Fruit fly (Drosophila melanogaster) whole organism, adult: ENCODE data around the gene CG44261.

Experiments used
- CG11617 ChIP-seq: fragments of 200-800 bp; sonication (Bioruptor generic); optimal IDR thresholded peaks from 2 replicates; lab custom pipeline; 2017; ENCODE audit warnings: mild to moderate bottlenecking, missing biosample characterization, missing genetic modification reagents, missing genetic modification characterization
- CG12768 ChIP-seq: fragments of 200-800 bp; sonication (Bioruptor generic); optimal IDR thresholded peaks from 2 replicates; lab custom pipeline; 2017; ENCODE audit warnings: missing biosample characterization, missing genetic modification characterization, mild to moderate bottlenecking, moderate library complexity, missing genetic modification reagents
- CG14711 ChIP-seq: fragments of 200-800 bp; sonication (Bioruptor generic); optimal IDR thresholded peaks from 2 replicates; lab custom pipeline; 2018; ENCODE audit warnings: missing biosample characterization, mild to moderate bottlenecking, missing genetic modification characterization, moderate library complexity
- CG1620 ChIP-seq: fragments of 200-800 bp; sonication (Bioruptor generic); optimal IDR thresholded peaks from 2 replicates; lab custom pipeline; 2016; ENCODE audit warnings: missing biosample characterization, missing genetic modification characterization
- CG33017 ChIP-seq: fragments of 200-800 bp; sonication (Bioruptor generic); optimal IDR thresholded peaks from 2 replicates; lab custom pipeline; 2018; ENCODE audit warnings: missing biosample characterization, mild to moderate bottlenecking, missing genetic modification characterization, moderate library complexity
- CG5204 ChIP-seq: fragments of 200-800 bp; sonication (Bioruptor generic); optimal IDR thresholded peaks from 2 replicates; lab custom pipeline; 2016; ENCODE audit warnings: missing biosample characterization, missing genetic modification characterization
- CG7045 ChIP-seq: fragments of 200-800 bp; sonication (Bioruptor generic); optimal IDR thresholded peaks from 2 replicates; lab custom pipeline; 2017; ENCODE audit warnings: missing biosample characterization, mild to moderate bottlenecking, missing genetic modification characterization
- CG7101 ChIP-seq: fragments of 200-800 bp; sonication (Bioruptor generic); optimal IDR thresholded peaks from 2 replicates; lab custom pipeline; 2018; ENCODE audit warnings: missing biosample characterization, mild to moderate bottlenecking, missing genetic modification characterization, moderate library complexity
- Clk ChIP-seq: fragments of 200-800 bp; sonication (Bioruptor generic); optimal IDR thresholded peaks from 2 replicates; lab custom pipeline; 2017; ENCODE audit warnings: missing biosample characterization, missing genetic modification characterization
- Crg-1 ChIP-seq: fragments of 200-800 bp; sonication (Bioruptor generic); optimal IDR thresholded peaks from 2 replicates; lab custom pipeline; 2016; ENCODE audit warnings: missing biosample characterization, missing genetic modification characterization
- Hr96 ChIP-seq: fragments of 200-800 bp; sonication (Bioruptor generic); optimal IDR thresholded peaks from 2 replicates; lab custom pipeline; 2016; ENCODE audit warnings: missing biosample characterization, missing genetic modification characterization
- Mnt ChIP-seq: fragments of 200-800 bp; sonication (Bioruptor generic); optimal IDR thresholded peaks from 2 replicates; lab custom pipeline; 2016; ENCODE audit warnings: missing biosample characterization, mild to moderate bottlenecking, missing genetic modification characterization
- bab1 ChIP-seq: fragments of 200-800 bp; sonication (Bioruptor generic); optimal IDR thresholded peaks from 3 replicates; lab custom pipeline; 2019; ENCODE audit warnings: missing biosample characterization, mild to moderate bottlenecking, missing genetic modification characterization, moderate library complexity
- cic ChIP-seq: fragments of 200-800 bp; sonication (Bioruptor generic); optimal IDR thresholded peaks from 2 replicates; lab custom pipeline; 2017; ENCODE audit warnings: missing biosample characterization, mild to moderate bottlenecking, missing genetic modification characterization, moderate library complexity
- cnc ChIP-seq, 2 experiments: fragments of >200 bp; optimal IDR thresholded peaks; 2 replicates each; lab custom pipeline; 2017
- kay ChIP-seq: fragments of 200-800 bp; sonication (Bioruptor generic); peaks from one replicate; lab custom pipeline; 2016; ENCODE audit warnings: missing biosample characterization, missing genetic modification characterization, borderline replicate concordance
- ovo ChIP-seq: fragments of 200-800 bp; sonication (Bioruptor generic); optimal IDR thresholded peaks from 2 replicates; lab custom pipeline; 2016; ENCODE audit warnings: missing biosample characterization, missing genetic modification characterization
- pad ChIP-seq: fragments of 200-800 bp; sonication (Bioruptor generic); optimal IDR thresholded peaks from 3 replicates; lab custom pipeline; 2017; ENCODE audit warnings: missing biosample characterization, missing genetic modification characterization, mild to moderate bottlenecking, moderate library complexity, missing genetic modification reagents
- tj ChIP-seq: fragments of 200-800 bp; sonication (Bioruptor generic); optimal IDR thresholded peaks from 3 replicates; lab custom pipeline; 2017; ENCODE audit warnings: missing biosample characterization, mild to moderate bottlenecking, missing genetic modification characterization, moderate library complexity
- toe ChIP-seq: fragments of 200-800 bp; sonication (Bioruptor generic); optimal IDR thresholded peaks from 2 replicates; lab custom pipeline; 2016; ENCODE audit warnings: missing biosample characterization, missing genetic modification characterization

The CG44261 gene

DNA sequence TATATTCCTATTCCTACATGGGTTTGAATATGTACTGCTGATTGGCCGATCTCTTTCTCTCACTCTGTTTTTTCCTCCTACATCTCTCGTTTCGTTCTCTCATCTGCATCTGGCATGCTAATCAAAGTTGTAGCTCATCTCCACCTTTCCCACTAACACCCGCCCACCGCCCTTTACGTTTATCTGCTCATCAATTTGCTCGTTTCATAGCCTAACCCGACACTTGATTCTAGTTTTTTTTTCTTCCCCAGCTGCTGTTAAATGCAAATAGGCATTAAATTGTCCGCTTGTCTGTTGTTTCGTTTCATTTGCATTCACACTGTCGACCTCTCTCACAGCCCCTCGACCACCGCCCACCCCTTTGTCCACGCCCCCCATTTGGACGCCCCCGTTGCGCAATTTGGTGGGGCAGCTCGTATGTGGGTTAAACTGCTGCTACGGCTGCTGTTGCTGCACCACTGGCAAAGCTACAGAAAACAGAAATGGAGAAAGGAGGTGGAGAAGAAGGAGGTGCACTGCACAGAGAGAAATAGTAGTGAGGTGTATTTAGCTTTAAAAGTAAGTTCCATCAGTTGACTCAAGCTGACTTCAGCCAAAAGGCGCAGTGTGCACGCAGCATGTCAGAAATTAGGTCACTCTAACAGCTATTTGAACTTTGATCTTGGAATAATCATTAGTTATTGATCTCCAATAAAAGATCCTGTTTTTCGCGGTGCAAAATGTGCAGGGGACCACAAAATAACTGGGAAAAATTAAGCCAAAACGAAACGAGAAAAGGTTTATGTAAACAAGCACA lies 12.7 kb upstream of the CG44261 start:
- TF ChIP-seq CG1620 (no peak), Mnt (GFP tag; lab: Kevin White, UChicago) (peak; percentile 13), CG7101 (tag; lab: Kevin White, UChicago) (peak; percentile 34), pad (GFP tag; lab: Kevin White, UChicago) (peak; percentile 55), CG7045 (GFP tag; lab: Kevin White, UChicago) (peak; percentile 18), CG33017 (tag; lab: Kevin White, UChicago) (peak; percentile 10), CG5204 (no peak), CG12768 (GFP tag; lab: Kevin White, UChicago) (peak; percentile 73), toe (GFP tag; lab: Kevin White, UChicago) (no peak), cic (GFP tag; lab: Kevin White, UChicago) (peak; percentile 91), Clk (no peak), Hr96 (no peak), CG11617 (peak; percentile 45), CG14711 (tag; lab: Kevin White, UChicago) (peak; percentile 14), tj (GFP tag; lab: Kevin White, UChicago) (peak; percentile 64), ovo (GFP tag; lab: Kevin White, UChicago) (peak; percentile 36), Crg-1 (GFP tag; lab: Kevin White, UChicago) (no peak), cnc (optimal IDR thresholded peaks at IDR 0.05; lab: Kevin White, UChicago) (no peak), kay (GFP tag; lab: Kevin White, UChicago) (no peak), bab1 (GFP tag; lab: Kevin White, UChicago) (no peak)

- TF ChIP-seq Crg-1 (GFP tag; lab: Kevin White, UChicago) (peak; percentile 10), CG12768 (GFP tag; lab: Kevin White, UChicago) (peak; percentile 47), CG11617 (peak; percentile 1), kay (GFP tag; lab: Kevin White, UChicago) (no peak), CG7045 (GFP tag; lab: Kevin White, UChicago) (peak; percentile 9), Clk (peak; percentile 56), CG1620 (no peak), CG33017 (tag; lab: Kevin White, UChicago) (peak; percentile 28), cic (GFP tag; lab: Kevin White, UChicago) (peak; percentile 73), tj (GFP tag; lab: Kevin White, UChicago) (peak; percentile 47), CG7101 (tag; lab: Kevin White, UChicago) (no peak), Mnt (GFP tag; lab: Kevin White, UChicago) (peak; percentile 95), CG14711 (tag; lab: Kevin White, UChicago) (peak; percentile 17), Hr96 (no peak), cnc (optimal IDR thresholded peaks at IDR 0.05; lab: Kevin White, UChicago) (no peak), toe (GFP tag; lab: Kevin White, UChicago) (no peak), pad (GFP tag; lab: Kevin White, UChicago) (peak; percentile 17), ovo (GFP tag; lab: Kevin White, UChicago) (no peak), bab1 (GFP tag; lab: Kevin White, UChicago) (no peak), CG5204 (no peak)
Measured at dm6 chr3R:9419300-9419652, 11.3 kb upstream of the CG44261 start.

DNA sequence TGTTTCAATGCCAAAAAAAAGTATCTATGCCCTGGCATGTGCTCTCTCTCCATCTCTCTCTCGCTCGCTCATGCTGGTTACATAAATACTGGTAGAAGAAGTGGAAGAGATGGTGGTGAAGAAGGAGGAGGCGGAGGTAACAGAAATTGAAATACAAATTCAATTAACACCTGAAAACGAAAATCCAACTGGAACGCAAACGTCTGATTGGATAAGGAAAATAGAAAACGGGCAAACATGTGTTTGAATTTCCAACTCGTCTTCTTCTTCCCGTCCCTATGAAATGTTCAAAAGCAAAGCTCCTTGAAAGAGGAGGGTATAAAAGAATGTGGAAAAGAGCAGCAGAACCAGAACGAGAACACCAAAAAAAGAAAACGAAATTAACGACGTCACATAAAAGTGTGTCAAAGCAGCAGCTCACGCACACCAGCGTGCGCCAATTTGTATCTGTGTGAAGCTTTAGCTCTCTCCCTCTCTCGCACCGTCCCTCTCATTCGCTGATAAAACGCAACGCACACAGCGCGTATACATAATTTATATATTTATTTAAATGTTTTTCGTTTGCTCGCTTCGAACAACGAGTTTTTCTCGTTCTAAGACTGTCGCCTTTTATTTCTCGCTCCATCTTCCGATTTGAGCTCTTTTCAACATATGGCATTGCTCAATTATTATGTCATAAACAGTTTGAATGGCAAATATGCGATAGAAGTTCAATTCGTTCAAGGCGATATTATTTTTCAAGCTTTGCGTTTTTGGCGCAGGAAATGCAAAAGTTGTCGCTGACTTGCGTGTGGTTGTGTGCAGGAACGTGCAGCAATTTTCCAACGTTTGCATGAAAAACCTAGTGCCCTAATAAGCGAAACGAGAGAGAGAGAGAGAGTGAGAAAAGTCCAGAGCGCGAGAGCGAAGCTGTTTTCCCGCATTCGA lies 10.7 kb upstream of the CG44261 start:
- TF ChIP-seq CG7045 (GFP tag; lab: Kevin White, UChicago) (no peak), tj (GFP tag; lab: Kevin White, UChicago) (peak; percentile 56), Mnt (GFP tag; lab: Kevin White, UChicago) (no peak), ovo (GFP tag; lab: Kevin White, UChicago) (no peak), CG12768 (GFP tag; lab: Kevin White, UChicago) (no peak), kay (GFP tag; lab: Kevin White, UChicago) (peak; percentile 73)

dm6 chr3R:9417577-9418334 lies 9.8 kb upstream of the CG44261 start, which contains the start of gene ps:
ps (plus strand) TSS chr3R:9417940.
- TF ChIP-seq CG7101 (tag; lab: Kevin White, UChicago) (no peak), toe (GFP tag; lab: Kevin White, UChicago) (no peak), kay (GFP tag; lab: Kevin White, UChicago) (no peak), cic (GFP tag; lab: Kevin White, UChicago) (peak; percentile 57), CG7045 (GFP tag; lab: Kevin White, UChicago) (peak; percentile 43), Crg-1 (GFP tag; lab: Kevin White, UChicago) (no peak), cnc (optimal IDR thresholded peaks at IDR 0.05; lab: Kevin White, UChicago) (no peak), CG11617 (peak; percentile 40), Clk (no peak), pad (GFP tag; lab: Kevin White, UChicago) (peak; percentile 6), CG14711 (tag; lab: Kevin White, UChicago) (no peak), bab1 (GFP tag; lab: Kevin White, UChicago) (peak; percentile 19), tj (GFP tag; lab: Kevin White, UChicago) (peak; percentile 71), Mnt (GFP tag; lab: Kevin White, UChicago) (peak; percentile 77), ovo (GFP tag; lab: Kevin White, UChicago) (no peak), CG12768 (GFP tag; lab: Kevin White, UChicago) (peak; percentile 2), Hr96 (no peak), CG5204 (no peak), CG33017 (tag; lab: Kevin White, UChicago) (peak; percentile 30), CG1620 (no peak)
